Worm (Caenorhabditis elegans) whole organism, L4/young adult: ENCODE measurements around the gene wip-1.

ENCODE experiments used
- W03F9.2 ChIP-seq: fragments of 150-350 bp; optimal IDR thresholded peaks from 2 replicates; lab custom pipeline; 2014; ENCODE audit warnings: missing biosample characterization, missing genetic modification characterization
- him-1 ChIP-seq: sonication (generic microtip); optimal IDR thresholded peaks from 2 replicates; lab custom pipeline; 2016; ENCODE audit warnings: missing genotype, missing genetic modification reagents, missing genetic modification characterization, missing compliant biosample characterization

DNA sequence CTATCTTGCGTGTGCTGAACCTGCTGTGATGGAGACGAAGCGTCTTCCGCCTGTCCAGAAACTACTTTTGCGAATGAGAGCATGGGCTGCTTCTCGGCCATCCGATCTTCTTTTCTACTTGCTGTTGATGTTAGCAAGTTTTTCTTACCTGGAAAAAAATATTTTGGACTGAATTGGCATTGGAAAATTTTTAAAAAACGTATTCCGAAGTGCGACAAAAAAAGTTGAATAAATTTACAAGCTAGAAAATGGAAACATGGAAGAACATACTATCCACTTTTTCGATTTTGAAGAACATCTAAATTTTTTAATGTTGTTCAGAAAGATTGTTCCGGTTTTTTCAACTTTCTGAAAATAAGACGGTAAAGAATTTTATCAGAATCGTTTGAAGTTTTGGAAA lies 889 bp upstream of the wip-1 start, which contains the start of gene larp-1:
- TF ChIP-seq him-1 (tag; lab: Kevin White, UChicago) (no peak), W03F9.2 (no peak)
